Fruit fly (Drosophila melanogaster) whole organism, embryonic: ENCODE data around the gene CG14195.

Source experiments
- Abd-B ChIP-seq: fragments of 200-800 bp; sonication (Bioruptor generic); optimal IDR thresholded peaks from 2 replicates; lab custom pipeline; 2018; ENCODE audit warnings: missing biosample characterization, mild to moderate bottlenecking, missing genetic modification characterization, moderate library complexity
- B-H2 ChIP-seq: fragments of 200-800 bp; sonication (Bioruptor generic); optimal IDR thresholded peaks from 2 replicates; lab custom pipeline; 2018; ENCODE audit warnings: missing biosample characterization, mild to moderate bottlenecking, missing genetic modification characterization
- BtbVII ChIP-seq: fragments of 200-800 bp; sonication (Bioruptor generic); optimal IDR thresholded peaks from 3 replicates; lab custom pipeline; 2017; ENCODE audit warnings: missing biosample characterization, mild to moderate bottlenecking, missing genetic modification characterization
- CG10654 ChIP-seq: fragments of 200-800 bp; sonication (Bioruptor generic); optimal IDR thresholded peaks from 2 replicates; lab custom pipeline; 2016; ENCODE audit warnings: missing biosample characterization, missing genetic modification characterization
- CG11695 ChIP-seq: fragments of 200-800 bp; sonication (Bioruptor generic); IDR thresholded peaks from 3 replicates; pipeline ENCODE4 v1.3.6; 2022; ENCODE audit warnings: missing biosample characterization, missing genetic modification characterization
- CG12299 ChIP-seq: fragments of 200-800 bp; sonication (Bioruptor generic); optimal IDR thresholded peaks from 2 replicates; lab custom pipeline; 2018; ENCODE audit warnings: missing biosample characterization, mild to moderate bottlenecking, missing genetic modification characterization
- CG1233 ChIP-seq: fragments of 200-800 bp; sonication (Bioruptor generic); optimal IDR thresholded peaks from 4 replicates; lab custom pipeline; 2018; ENCODE audit warnings: missing biosample characterization, mild to moderate bottlenecking, missing genetic modification characterization
- CG13296 ChIP-seq: fragments of 200-800 bp; sonication (Bioruptor generic); optimal IDR thresholded peaks from 3 replicates; lab custom pipeline; 2018; ENCODE audit warnings: missing biosample characterization, mild to moderate bottlenecking, missing genetic modification characterization
- CG13424 ChIP-seq: fragments of 200-800 bp; sonication (Bioruptor generic); optimal IDR thresholded peaks from 2 replicates; lab custom pipeline; 2019; ENCODE audit warnings: missing biosample characterization, mild to moderate bottlenecking, missing genetic modification characterization, moderate library complexity
- CG14441 ChIP-seq: fragments of 200-800 bp; sonication (Bioruptor generic); IDR thresholded peaks from 2 replicates; pipeline ENCODE4 v1.3.6; 2022; ENCODE audit warnings: missing biosample characterization, missing genetic modification characterization
- CG1792 ChIP-seq: fragments of 200-800 bp; sonication (Bioruptor generic); optimal IDR thresholded peaks from 2 replicates; lab custom pipeline; 2016; ENCODE audit warnings: missing biosample characterization, missing genetic modification characterization
- CG18476 ChIP-seq: fragments of 200-800 bp; sonication (Bioruptor generic); optimal IDR thresholded peaks from 2 replicates; lab custom pipeline; 2016; ENCODE audit warnings: missing biosample characterization, mild to moderate bottlenecking, missing genetic modification characterization
- CG2678 ChIP-seq: fragments of 200-800 bp; sonication (Bioruptor generic); optimal IDR thresholded peaks from 3 replicates; lab custom pipeline; 2019; ENCODE audit warnings: missing biosample characterization, mild to moderate bottlenecking, missing genetic modification characterization, moderate library complexity
- CG2712 ChIP-seq: fragments of 200-800 bp; optimal IDR thresholded peaks from 3 replicates; lab custom pipeline; 2019; ENCODE audit warnings: missing biosample characterization, mild to moderate bottlenecking, missing genetic modification characterization, moderate library complexity
- CG3065 ChIP-seq: fragments of 200-800 bp; sonication (Bioruptor generic); optimal IDR thresholded peaks from 2 replicates; lab custom pipeline; 2016; ENCODE audit warnings: missing biosample characterization, missing genetic modification characterization
- CG3838 ChIP-seq: fragments of 200-800 bp; sonication (Bioruptor generic); optimal IDR thresholded peaks from 3 replicates; lab custom pipeline; 2016; ENCODE audit warnings: missing biosample characterization, missing genetic modification characterization
- CG7357 ChIP-seq: fragments of 200-800 bp; sonication (Bioruptor generic); IDR thresholded peaks from 3 replicates; pipeline ENCODE4 v1.3.6; 2022; ENCODE audit warnings: missing biosample characterization, missing genetic modification characterization
- CG7928 ChIP-seq: fragments of 200-800 bp; sonication (Bioruptor generic); optimal IDR thresholded peaks from 2 replicates; lab custom pipeline; 2017; ENCODE audit warnings: missing biosample characterization, mild to moderate bottlenecking, missing genetic modification characterization
- CG7963 ChIP-seq: fragments of 200-800 bp; sonication (Bioruptor generic); IDR thresholded peaks from 3 replicates; pipeline ENCODE4 v1.3.6; 2022; ENCODE audit warnings: missing biosample characterization, missing genetic modification characterization; ENCODE audit not compliant: partially characterized antibody
- CG8089 ChIP-seq: fragments of 200-800 bp; sonication (Bioruptor generic); optimal IDR thresholded peaks from 3 replicates; lab custom pipeline; 2016; ENCODE audit warnings: missing biosample characterization, missing genetic modification characterization
- CG8281 ChIP-seq: fragments of 200-800 bp; sonication (Bioruptor generic); optimal IDR thresholded peaks from 2 replicates; lab custom pipeline; 2018; ENCODE audit warnings: missing biosample characterization, mild to moderate bottlenecking, missing genetic modification characterization, moderate library complexity
- Dll ChIP-seq: fragments of 200-800 bp; sonication (Bioruptor generic); IDR thresholded peaks from 4 replicates; pipeline ENCODE4 v1.3.6; 2022; ENCODE audit warnings: missing biosample characterization, missing genetic modification characterization; ENCODE audit not compliant: partially characterized antibody
- Eip74EF ChIP-seq, 2 experiments: fragments of 200-800 bp in 1 of 2; fragments of >200 bp in 1 of 2; sonication (Bioruptor generic) in 1 of 2; optimal IDR thresholded peaks; 2 replicates each; lab custom pipeline; 2017 to 2019; ENCODE audit warnings: missing biosample characterization in 2 of 2, missing genetic modification characterization in 2 of 2, mild to moderate bottlenecking in 1 of 2, moderate library complexity in 1 of 2
- Elba2 ChIP-seq: fragments of 200-800 bp; sonication (Bioruptor generic); optimal IDR thresholded peaks from 3 replicates; lab custom pipeline; 2016; ENCODE audit warnings: missing biosample characterization, missing genetic modification characterization
- Gsc ChIP-seq: fragments of 200-800 bp; sonication (Bioruptor generic); IDR thresholded peaks from 2 replicates; pipeline ENCODE4 v1.3.6; 2022; ENCODE audit warnings: missing biosample characterization, missing genetic modification characterization
- Hmr ChIP-seq: fragments of 200-800 bp; sonication (Bioruptor generic); optimal IDR thresholded peaks from 3 replicates; lab custom pipeline; 2017; ENCODE audit warnings: mild to moderate bottlenecking, missing biosample characterization, missing genetic modification reagents, missing genetic modification characterization
- MBD-R2 ChIP-seq: fragments of 200-800 bp; sonication (Bioruptor generic); IDR thresholded peaks from 2 replicates; pipeline ENCODE4 v1.3.6; 2022; ENCODE audit warnings: missing biosample characterization, missing genetic modification characterization
- Mad ChIP-seq: fragments of 200-800 bp; sonication (Bioruptor generic); optimal IDR thresholded peaks from 2 replicates; lab custom pipeline; 2016; ENCODE audit warnings: missing biosample characterization, missing genetic modification characterization
- Pdp1 ChIP-seq, 2 experiments: fragments of 200-800 bp; sonication (Bioruptor generic); optimal IDR thresholded peaks; 3 replicates each; lab custom pipeline; 2016; ENCODE audit warnings: missing biosample characterization in 2 of 2, missing genetic modification characterization in 2 of 2, mild to moderate bottlenecking in 1 of 2, moderate library complexity in 1 of 2
- Ptx1 ChIP-seq: fragments of 200-800 bp; sonication (Bioruptor generic); IDR thresholded peaks from 2 replicates; pipeline ENCODE4 v1.3.6; 2022; ENCODE audit warnings: missing biosample characterization, missing genetic modification characterization
- Rfx ChIP-seq: fragments of 200-800 bp; sonication (Bioruptor generic); IDR thresholded peaks from 2 replicates; pipeline ENCODE4 v1.3.6; 2022; ENCODE audit warnings: missing biosample characterization, missing genetic modification characterization
- Sox100B ChIP-seq: fragments of 200-800 bp; sonication (Bioruptor generic); optimal IDR thresholded peaks from 3 replicates; lab custom pipeline; 2018; ENCODE audit warnings: missing biosample characterization, mild to moderate bottlenecking, missing genetic modification characterization
- Spps ChIP-seq: fragments of 200-800 bp; sonication (Bioruptor generic); optimal IDR thresholded peaks from 2 replicates; lab custom pipeline; 2018; ENCODE audit warnings: missing biosample characterization, mild to moderate bottlenecking, missing genetic modification characterization
- Sry-δ ChIP-seq: fragments of 200-800 bp; sonication (Bioruptor generic); optimal IDR thresholded peaks from 2 replicates; lab custom pipeline; 2016; ENCODE audit warnings: missing biosample characterization, missing genetic modification characterization
- ci ChIP-seq: fragments of 200-800 bp; sonication (Bioruptor generic); IDR thresholded peaks from 3 replicates; pipeline ENCODE4 v1.3.6; 2022; ENCODE audit warnings: missing biosample characterization, missing genetic modification characterization
- dpn ChIP-seq, 2 experiments: fragments of 200-800 bp; sonication (Bioruptor generic); optimal IDR thresholded peaks; 3 replicates each; lab custom pipeline; 2016; ENCODE audit warnings: missing biosample characterization in 2 of 2, missing genetic modification characterization in 2 of 2
- en ChIP-seq: fragments of 200-800 bp; sonication (Bioruptor generic); optimal IDR thresholded peaks from 2 replicates; lab custom pipeline; 2016; ENCODE audit warnings: missing biosample characterization, missing genetic modification characterization
- ewg ChIP-seq: fragments of 200-800 bp; sonication (Bioruptor generic); optimal IDR thresholded peaks from 3 replicates; lab custom pipeline; 2017; ENCODE audit warnings: mild to moderate bottlenecking, missing biosample characterization, missing genetic modification reagents, missing genetic modification characterization
- fd3F ChIP-seq: fragments of 200-800 bp; sonication (Bioruptor generic); optimal IDR thresholded peaks from 2 replicates; lab custom pipeline; 2018; ENCODE audit warnings: missing biosample characterization, mild to moderate bottlenecking, missing genetic modification characterization, moderate library complexity
- phol ChIP-seq: fragments of 200-800 bp; sonication (Bioruptor generic); optimal IDR thresholded peaks from 3 replicates; lab custom pipeline; 2018; ENCODE audit warnings: missing biosample characterization, mild to moderate bottlenecking, missing genetic modification characterization, moderate library complexity
- pros ChIP-seq: fragments of 200-800 bp; sonication (Bioruptor generic); optimal IDR thresholded peaks from 3 replicates; lab custom pipeline; 2019; ENCODE audit warnings: missing biosample characterization, mild to moderate bottlenecking, missing genetic modification characterization, moderate library complexity
- sd ChIP-seq: fragments of 200-800 bp; sonication (Bioruptor generic); optimal IDR thresholded peaks from 3 replicates; lab custom pipeline; 2018; ENCODE audit warnings: missing biosample characterization, mild to moderate bottlenecking, missing genetic modification characterization, moderate library complexity
- sima ChIP-seq: fragments of 200-800 bp; sonication (Bioruptor generic); optimal IDR thresholded peaks from 2 replicates; lab custom pipeline; 2016; ENCODE audit warnings: missing biosample characterization, missing genetic modification characterization
- sr ChIP-seq: fragments of 200-800 bp; sonication (Bioruptor generic); IDR thresholded peaks from 3 replicates; pipeline ENCODE4 v1.3.6; 2022; ENCODE audit warnings: missing biosample characterization, missing genetic modification characterization
- tll ChIP-seq, 2 experiments: fragments of 200-800 bp in 1 of 2; fragments of >200 bp in 1 of 2; sonication (Bioruptor generic) in 1 of 2; optimal IDR thresholded peaks; 2 replicates each; lab custom pipeline; 2017 to 2019; ENCODE audit warnings: missing biosample characterization in 2 of 2, missing genetic modification characterization in 2 of 2, mild to moderate bottlenecking in 1 of 2, moderate library complexity in 1 of 2
- tup ChIP-seq: fragments of 200-800 bp; sonication (Bioruptor generic); optimal IDR thresholded peaks from 2 replicates; lab custom pipeline; 2016; ENCODE audit warnings: missing biosample characterization, mild to moderate bottlenecking, missing genetic modification characterization, moderate library complexity
- vfl ChIP-seq: fragments of 200-800 bp; sonication (Bioruptor generic); optimal IDR thresholded peaks from 2 replicates; lab custom pipeline; 2016; ENCODE audit warnings: missing biosample characterization, missing genetic modification characterization
- vvl ChIP-seq: fragments of 200-800 bp; sonication (Bioruptor generic); IDR thresholded peaks from 2 replicates; pipeline ENCODE4 v1.3.6; 2022; ENCODE audit warnings: missing biosample characterization, missing genetic modification characterization
- wor ChIP-seq: fragments of 200-800 bp; sonication (Bioruptor generic); IDR thresholded peaks from 2 replicates; pipeline ENCODE4 v1.3.6; 2022; ENCODE audit warnings: missing biosample characterization, missing genetic modification characterization

CG14195 gene

dm6 chrX:19179696-19180255 is 32.1 kb downstream of the CG14195 start, which contains the start of the genes CG7556 and CG7453 (continued):
- TF ChIP-seq sr, result peak; percentile 78
- peak; percentile 51; the same call in 2 of the 3 replicates for TF ChIP-seq CG7357 (GFP tag; lab: Robert Waterston, UW)
- peak; percentile 60 for TF ChIP-seq Mad (GFP tag; lab: Kevin White, UChicago)
- peak; percentile 35 for TF ChIP-seq CG12299 (tag; lab: Kevin White, UChicago)
- peak; percentile 80 for TF ChIP-seq phol
- TF ChIP-seq CG1233 (GFP tag; lab: Kevin White, UChicago), result peak; percentile 65
- peak; percentile 77 for TF ChIP-seq CG13424 (tag; lab: Kevin White, UChicago)
- TF ChIP-seq vvl (GFP tag; lab: Robert Waterston, UW), result peak; percentile 65
- no peak for TF ChIP-seq Gsc (GFP tag; lab: Robert Waterston, UW)
- peak; percentile 73 for TF ChIP-seq Ptx1 (GFP tag; lab: Robert Waterston, UW)
- peak; percentile 71 for TF ChIP-seq Hmr (GFP tag; lab: Kevin White, UChicago)
- TF ChIP-seq CG7928 (GFP tag; lab: Kevin White, UChicago), result peak; percentile 32
- TF ChIP-seq CG10654 (GFP tag; lab: Kevin White, UChicago), result peak; percentile 72
- peak in 1 of 2 experiments; percentile 51 for TF ChIP-seq Eip74EF (GFP tag; optimal IDR thresholded peaks at IDR 0.05; lab: Kevin White, UChicago)
- peak; percentile 79 for TF ChIP-seq CG2678 (tag; lab: Kevin White, UChicago)
- TF ChIP-seq Spps (tag; lab: Kevin White, UChicago), result peak; percentile 19
- peak; percentile 33 for TF ChIP-seq tup
- no peak for TF ChIP-seq CG7963 (GFP tag; lab: Robert Waterston, UW)
- no peak for TF ChIP-seq pros (GFP tag; lab: Kevin White, UChicago)
- peak; percentile 53 for TF ChIP-seq vfl (GFP tag; lab: Kevin White, UChicago)
- peak; percentile 4 for TF ChIP-seq sd (tag; lab: Kevin White, UChicago)
- peak; percentile 53 for TF ChIP-seq CG13296 (GFP tag; lab: Kevin White, UChicago)
- no peak for TF ChIP-seq CG8281 (tag; lab: Kevin White, UChicago)
- peak; percentile 4 for TF ChIP-seq en
- no peak for TF ChIP-seq CG1792 (GFP tag; lab: Kevin White, UChicago)
- TF ChIP-seq MBD-R2 (GFP tag; lab: Robert Waterston, UW), result peak; percentile 83
- TF ChIP-seq fd3F (GFP tag; lab: Kevin White, UChicago), result peak; percentile 44
- no peak for TF ChIP-seq tll (GFP tag; optimal IDR thresholded peaks at IDR 0.05; lab: Kevin White, UChicago)
- peak; percentile 64 for TF ChIP-seq ewg (GFP tag; lab: Kevin White, UChicago)
- peak; percentile 42 for TF ChIP-seq BtbVII (GFP tag; lab: Kevin White, UChicago)
- TF ChIP-seq Abd-B, result peak; percentile 76
- peak; percentile 77 for TF ChIP-seq Sox100B
- peak; percentile 77 for TF ChIP-seq Pdp1 (GFP tag; optimal IDR thresholded peaks at IDR 0.05; lab: Kevin White, UChicago)
- peak; percentile 69 for TF ChIP-seq Rfx (GFP tag; lab: Robert Waterston, UW)
- TF ChIP-seq wor (GFP tag; lab: Robert Waterston, UW), result peak; percentile 54; the same call in 1 of the 2 replicates
- TF ChIP-seq CG11695 (GFP tag; lab: Robert Waterston, UW), result peak; percentile 38; the same call in 1 of the 3 replicates
- TF ChIP-seq Sry-δ (GFP tag; lab: Kevin White, UChicago), result peak; percentile 67
- TF ChIP-seq CG3838, result peak; percentile 14
- TF ChIP-seq Elba2 (GFP tag; lab: Kevin White, UChicago), result no peak
- TF ChIP-seq sima (GFP tag; lab: Kevin White, UChicago), result peak; percentile 33
- peak; percentile 80 for TF ChIP-seq CG2712 (tag; lab: Kevin White, UChicago)
- peak; percentile 29 for TF ChIP-seq CG8089 (GFP tag; lab: Kevin White, UChicago)
- peak; percentile 35 for TF ChIP-seq B-H2 (GFP tag; lab: Kevin White, UChicago)
- TF ChIP-seq ci (GFP tag; lab: Robert Waterston, UW), result no peak; the same call in 2 of the 3 replicates
- TF ChIP-seq CG3065 (GFP tag; lab: Kevin White, UChicago), result peak; percentile 56
- TF ChIP-seq dpn (GFP tag; optimal IDR thresholded peaks at IDR 0.05; lab: Kevin White, UChicago), result peak; percentile 74 to 76
- peak; percentile 57; the same call in 1 of the 2 replicates for TF ChIP-seq CG14441 (GFP tag; lab: Robert Waterston, UW)
- TF ChIP-seq CG18476 (GFP tag; lab: Kevin White, UChicago), result peak; percentile 79
- TF ChIP-seq Dll (GFP tag; lab: Robert Waterston, UW), result no peak
